Worm (Caenorhabditis elegans): ENCODE measurements around the gene rab-14.

DNA sequence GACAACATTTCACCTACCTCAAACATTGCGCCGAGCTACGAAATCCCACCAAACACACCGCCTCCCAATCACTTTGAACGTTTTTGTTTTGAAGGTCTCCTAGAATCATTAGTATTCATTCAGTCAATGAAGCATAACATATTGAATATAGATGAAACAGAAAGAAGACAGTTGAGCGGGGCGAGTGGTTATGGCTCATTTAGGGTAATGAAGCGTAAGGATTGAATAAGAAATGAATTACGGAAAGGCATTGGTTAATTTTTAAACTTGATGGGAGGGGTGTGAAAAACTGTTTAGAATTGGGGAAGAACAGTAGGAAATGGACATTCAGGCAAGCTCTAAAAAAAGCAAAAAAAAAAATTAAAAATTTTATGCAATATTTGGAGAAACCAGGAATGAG is 48.6 kb downstream of the rab-14 start, which contains the start of gene lron-3:
- TF ChIP-seq nhr-76 (tag; optimal IDR thresholded peaks at IDR 0.05) (no peak), unc-62 (GFP tag; optimal IDR thresholded peaks at IDR 0.05) (no peak), zag-1 (tag; optimal IDR thresholded peaks at IDR 0.05) (no peak), ztf-11 (tag; optimal IDR thresholded peaks at IDR 0.05) (no peak), unc-39 (tag; optimal IDR thresholded peaks at IDR 0.05) (no peak), pha-4 (tag; optimal IDR thresholded peaks at IDR 0.05) (no peak), aly-2 (tag; optimal IDR thresholded peaks at IDR 0.05) (no peak), pqm-1 (tag; optimal IDR thresholded peaks at IDR 0.05) (no peak), snpc-4 (tag; optimal IDR thresholded peaks at IDR 0.05) (no peak), nhr-25 (tag; optimal IDR thresholded peaks at IDR 0.05) (no peak), nhr-77 (tag; optimal IDR thresholded peaks at IDR 0.05) (no peak)
